Fruit fly (Drosophila melanogaster) whole organism, embryonic: Measurements from ENCODE around the gene mib2.

Experiments used
- Abd-B ChIP-seq: fragments of 200-800 bp; sonication (Bioruptor generic); optimal IDR thresholded peaks from 2 replicates; lab custom pipeline; 2018; ENCODE audit warnings: missing biosample characterization, mild to moderate bottlenecking, missing genetic modification characterization, moderate library complexity
- Antp ChIP-seq: fragments of 200-800 bp; sonication (Bioruptor generic); optimal IDR thresholded peaks from 3 replicates; lab custom pipeline; 2016; ENCODE audit warnings: missing biosample characterization, missing genetic modification characterization
- Atf-2 ChIP-seq: fragments of 200-800 bp; sonication (Bioruptor generic); optimal IDR thresholded peaks from 2 replicates; lab custom pipeline; 2016; ENCODE audit warnings: missing biosample characterization, missing genetic modification characterization
- Bteb2 ChIP-seq: fragments of 200-800 bp; sonication (Bioruptor generic); optimal IDR thresholded peaks from 2 replicates; lab custom pipeline; 2016; ENCODE audit warnings: missing biosample characterization, missing genetic modification characterization
- CG10209 ChIP-seq: fragments of 200-800 bp; sonication (Bioruptor generic); optimal IDR thresholded peaks from 3 replicates; lab custom pipeline; 2017; ENCODE audit warnings: missing biosample characterization, mild to moderate bottlenecking, missing genetic modification characterization, missing genetic modification reagents
- CG10267 ChIP-seq: fragments of 200-800 bp; sonication (Bioruptor generic); optimal IDR thresholded peaks from 2 replicates; lab custom pipeline; 2018; ENCODE audit warnings: missing biosample characterization, mild to moderate bottlenecking, missing genetic modification characterization, moderate library complexity
- CG14965 ChIP-seq: fragments of 200-800 bp; sonication (Bioruptor generic); optimal IDR thresholded peaks from 2 replicates; lab custom pipeline; 2016; ENCODE audit warnings: missing biosample characterization, missing genetic modification characterization, borderline replicate concordance
- CG15073 ChIP-seq: fragments of 200-800 bp; sonication (Bioruptor generic); optimal IDR thresholded peaks from 2 replicates; lab custom pipeline; 2016; ENCODE audit warnings: missing biosample characterization, missing genetic modification characterization
- CG17186 ChIP-seq: fragments of 200-800 bp; sonication (Bioruptor generic); optimal IDR thresholded peaks from 3 replicates; lab custom pipeline; 2017; ENCODE audit warnings: missing biosample characterization, missing genetic modification reagents, missing genetic modification characterization
- CG17328 ChIP-seq: fragments of 200-800 bp; sonication (Bioruptor generic); IDR thresholded peaks from 2 replicates; pipeline ENCODE4 v1.3.6; 2022; ENCODE audit warnings: missing biosample characterization, missing genetic modification characterization
- CG18011 ChIP-seq: fragments of 200-800 bp; sonication (Bioruptor generic); optimal IDR thresholded peaks from 2 replicates; lab custom pipeline; 2017; ENCODE audit warnings: missing biosample characterization, missing genetic modification characterization, mild to moderate bottlenecking, moderate library complexity, missing genotype
- CG30020 ChIP-seq: fragments of 200-800 bp; optimal IDR thresholded peaks from 2 replicates; lab custom pipeline; 2019; ENCODE audit warnings: missing biosample characterization, mild to moderate bottlenecking, missing genetic modification characterization, moderate library complexity
- CG31388 ChIP-seq: fragments of 200-800 bp; sonication (Bioruptor generic); optimal IDR thresholded peaks from 2 replicates; lab custom pipeline; 2016; ENCODE audit warnings: missing biosample characterization, missing genetic modification characterization
- CG4360 ChIP-seq: fragments of 200-800 bp; sonication (Bioruptor generic); IDR thresholded peaks from 2 replicates; pipeline ENCODE4 v1.3.6; 2022; ENCODE audit warnings: missing biosample characterization, missing genetic modification characterization
- CG7556 ChIP-seq: fragments of 200-800 bp; sonication (Bioruptor generic); optimal IDR thresholded peaks from 2 replicates; lab custom pipeline; 2017; ENCODE audit warnings: missing biosample characterization, mild to moderate bottlenecking, missing genetic modification characterization
- CTCF ChIP-seq: fragments of 200-800 bp; sonication (Bioruptor generic); optimal IDR thresholded peaks from 2 replicates; lab custom pipeline; 2017; ENCODE audit warnings: missing biosample characterization, mild to moderate bottlenecking, missing genetic modification characterization, moderate library complexity
- Chrac-16 ChIP-seq: fragments of 200-800 bp; sonication (Bioruptor generic); optimal IDR thresholded peaks from 3 replicates; lab custom pipeline; 2016; ENCODE audit warnings: missing biosample characterization, missing genetic modification characterization
- Dfd ChIP-seq, 2 experiments: fragments of >200 bp; optimal IDR thresholded peaks; 2 replicates each; lab custom pipeline; 2017; ENCODE audit warnings: missing biosample characterization in 2 of 2, missing genetic modification characterization in 2 of 2
- Doc2 ChIP-seq: fragments of 200-800 bp; sonication (Bioruptor generic); IDR thresholded peaks from 2 replicates; pipeline ENCODE4 v1.3.6; 2022; ENCODE audit warnings: missing biosample characterization, missing genetic modification characterization
- Meics ChIP-seq: fragments of 200-800 bp; sonication (Bioruptor generic); optimal IDR thresholded peaks from 2 replicates; lab custom pipeline; 2017; ENCODE audit warnings: missing biosample characterization, mild to moderate bottlenecking, missing genetic modification characterization
- NC2β ChIP-seq: fragments of 200-800 bp; sonication (Bioruptor generic); optimal IDR thresholded peaks from 2 replicates; lab custom pipeline; 2016; ENCODE audit warnings: missing biosample characterization, missing genetic modification characterization
- Nf-YA ChIP-seq: fragments of 200-800 bp; sonication (Bioruptor generic); IDR thresholded peaks from 2 replicates; pipeline ENCODE4 v1.3.6; 2022; ENCODE audit warnings: missing biosample characterization, missing genetic modification characterization
- Rx ChIP-seq: fragments of 200-800 bp; sonication (Bioruptor generic); IDR thresholded peaks from 2 replicates; pipeline ENCODE4 v1.3.6; 2022; ENCODE audit warnings: missing biosample characterization, missing genetic modification characterization
- Xbp1 ChIP-seq: fragments of 200-800 bp; sonication (Bioruptor generic); optimal IDR thresholded peaks from 3 replicates; lab custom pipeline; 2016; ENCODE audit warnings: missing biosample characterization, mild to moderate bottlenecking, missing genetic modification characterization
- ab ChIP-seq: fragments of 200-800 bp; sonication (Bioruptor generic); optimal IDR thresholded peaks from 2 replicates; lab custom pipeline; 2016; ENCODE audit warnings: missing biosample characterization, missing genetic modification characterization
- abd-A ChIP-seq: fragments of 200-800 bp; sonication (Bioruptor generic); optimal IDR thresholded peaks from 3 replicates; lab custom pipeline; 2019; ENCODE audit warnings: missing biosample characterization, mild to moderate bottlenecking, missing genetic modification characterization, moderate library complexity
- az2 ChIP-seq: fragments of 200-800 bp; sonication (Bioruptor generic); optimal IDR thresholded peaks from 3 replicates; lab custom pipeline; 2016; ENCODE audit warnings: missing biosample characterization, missing genetic modification characterization
- bab2 ChIP-seq: fragments of 200-800 bp; sonication (Bioruptor generic); optimal IDR thresholded peaks from 2 replicates; lab custom pipeline; 2016; ENCODE audit warnings: missing biosample characterization, missing genetic modification characterization
- bsh ChIP-seq, 2 experiments: fragments of 200-800 bp; sonication (Bioruptor generic); optimal IDR thresholded peaks; 2 replicates each; lab custom pipeline; 2017 to 2018; ENCODE audit warnings: mild to moderate bottlenecking in 2 of 2, missing biosample characterization in 2 of 2, missing genetic modification characterization in 2 of 2, moderate library complexity in 1 of 2
- chinmo ChIP-seq: fragments of 200-800 bp; sonication (Bioruptor generic); IDR thresholded peaks from 4 replicates; pipeline ENCODE4 v1.3.6; 2022; ENCODE audit warnings: missing biosample characterization, missing genetic modification characterization; ENCODE audit not compliant: partially characterized antibody
- emc ChIP-seq: fragments of 200-800 bp; sonication (Bioruptor generic); optimal IDR thresholded peaks from 2 replicates; lab custom pipeline; 2016; ENCODE audit warnings: missing biosample characterization, missing genetic modification characterization
- ems ChIP-seq: fragments of 200-800 bp; sonication (Bioruptor generic); optimal IDR thresholded peaks from 3 replicates; lab custom pipeline; 2016; ENCODE audit warnings: missing biosample characterization, missing genetic modification characterization
- fd96Cb ChIP-seq: fragments of 200-800 bp; sonication (Bioruptor generic); optimal IDR thresholded peaks from 2 replicates; lab custom pipeline; 2018; ENCODE audit warnings: missing biosample characterization, mild to moderate bottlenecking, missing genetic modification characterization, moderate library complexity
- insv ChIP-seq, 2 experiments: fragments of 200-800 bp; sonication (Bioruptor generic); optimal IDR thresholded peaks; 3 replicates each; lab custom pipeline; 2016 to 2018; ENCODE audit warnings: missing biosample characterization in 2 of 2, missing genetic modification characterization in 2 of 2
- inv ChIP-seq: fragments of 200-800 bp; sonication (Bioruptor generic); IDR thresholded peaks from 2 replicates; pipeline ENCODE4 v1.3.6; 2022; ENCODE audit warnings: missing biosample characterization, missing genetic modification characterization; ENCODE audit not compliant: partially characterized antibody
- jumu ChIP-seq: fragments of 200-800 bp; sonication (Bioruptor generic); optimal IDR thresholded peaks from 3 replicates; lab custom pipeline; 2016; ENCODE audit warnings: missing biosample characterization, missing genetic modification characterization
- klu ChIP-seq: fragments of 200-800 bp; sonication (Bioruptor generic); IDR thresholded peaks from 2 replicates; pipeline ENCODE4 v1.3.6; 2022; ENCODE audit warnings: missing biosample characterization, missing genetic modification characterization
- lab ChIP-seq: fragments of 200-800 bp; sonication (Bioruptor generic); optimal IDR thresholded peaks from 3 replicates; lab custom pipeline; 2017; ENCODE audit warnings: missing biosample characterization, missing genetic modification characterization, mild to moderate bottlenecking, moderate library complexity, missing genetic modification reagents
- nau ChIP-seq: fragments of 200-800 bp; sonication (Bioruptor generic); optimal IDR thresholded peaks from 3 replicates; lab custom pipeline; 2017; ENCODE audit warnings: missing biosample characterization, mild to moderate bottlenecking, missing genetic modification characterization, missing genetic modification reagents
- sc ChIP-seq, 3 experiments: fragments of >200 bp in 2 of 3; fragments of 200-800 bp in 1 of 3; sonication (Bioruptor generic) in 1 of 3; optimal IDR thresholded peaks; 2 replicates in 2 of 3; 3 replicates in 1 of 3; lab custom pipeline; 2017; ENCODE audit warnings: mild to moderate bottlenecking in 1 of 3, missing biosample characterization in 1 of 3, missing genetic modification characterization in 1 of 3, missing genetic modification reagents in 1 of 3
- schlank ChIP-seq: fragments of 200-800 bp; sonication (Bioruptor generic); optimal IDR thresholded peaks from 2 replicates; lab custom pipeline; 2018; ENCODE audit warnings: missing biosample characterization, mild to moderate bottlenecking, missing genetic modification characterization
- sd ChIP-seq: fragments of 200-800 bp; sonication (Bioruptor generic); optimal IDR thresholded peaks from 3 replicates; lab custom pipeline; 2018; ENCODE audit warnings: missing biosample characterization, mild to moderate bottlenecking, missing genetic modification characterization, moderate library complexity
- slbo ChIP-seq: fragments of 200-800 bp; sonication (Bioruptor generic); IDR thresholded peaks from 2 replicates; pipeline ENCODE4 v1.3.6; 2022; ENCODE audit warnings: missing biosample characterization, missing genetic modification characterization
- sna ChIP-seq: fragments of 200-800 bp; sonication (Bioruptor generic); IDR thresholded peaks from 2 replicates; pipeline ENCODE4 v1.3.6; 2022; ENCODE audit warnings: missing biosample characterization, missing genetic modification characterization; ENCODE audit not compliant: partially characterized antibody
- sr ChIP-seq: fragments of 200-800 bp; sonication (Bioruptor generic); IDR thresholded peaks from 3 replicates; pipeline ENCODE4 v1.3.6; 2022; ENCODE audit warnings: missing biosample characterization, missing genetic modification characterization
- tgo ChIP-seq: fragments of 200-800 bp; sonication (Bioruptor generic); IDR thresholded peaks from 3 replicates; pipeline ENCODE4 v1.3.6; 2022; ENCODE audit warnings: missing biosample characterization, missing genetic modification characterization
- trem ChIP-seq: fragments of 200-800 bp; optimal IDR thresholded peaks from 3 replicates; lab custom pipeline; 2019; ENCODE audit warnings: missing biosample characterization, mild to moderate bottlenecking, missing genetic modification characterization, moderate library complexity
- trh ChIP-seq: fragments of 200-800 bp; sonication (Bioruptor generic); optimal IDR thresholded peaks from 2 replicates; lab custom pipeline; 2016; ENCODE audit warnings: missing biosample characterization, missing genetic modification characterization
- twi ChIP-seq: fragments of 200-800 bp; optimal IDR thresholded peaks from 2 replicates; lab custom pipeline; 2019; ENCODE audit warnings: missing biosample characterization, mild to moderate bottlenecking, missing genetic modification characterization, moderate library complexity
- yki ChIP-seq: fragments of >200 bp; optimal IDR thresholded peaks from 3 replicates; lab custom pipeline; 2018
- zfh1 ChIP-seq: fragments of 200-800 bp; sonication (Bioruptor generic); IDR thresholded peaks from 3 replicates; pipeline ENCODE4 v1.3.6; 2022; ENCODE audit warnings: missing biosample characterization, missing genetic modification characterization

mib2 gene

dm6 chr2L:19069548-19070145, 35.4 kb downstream of the mib2 start, which contains the start of gene CG10702 (continued):
- TF ChIP-seq CG30020 (tag; lab: Kevin White, UChicago): no peak
- no peak for TF ChIP-seq yki (lab: Kevin White, UChicago)
- no peak for TF ChIP-seq NC2β (GFP tag; lab: Kevin White, UChicago)
- TF ChIP-seq ab (GFP tag; lab: Kevin White, UChicago): no peak
- TF ChIP-seq jumu (GFP tag; lab: Kevin White, UChicago): no peak
- TF ChIP-seq CG10209 (GFP tag; lab: Kevin White, UChicago): no peak
- TF ChIP-seq CG4360 (GFP tag; lab: Robert Waterston, UW): no peak
- TF ChIP-seq inv: no peak
- TF ChIP-seq slbo (GFP tag; lab: Robert Waterston, UW): no peak
- TF ChIP-seq trem: no peak
- no peak for TF ChIP-seq zfh1
- no peak for TF ChIP-seq fd96Cb (tag; lab: Kevin White, UChicago)
- TF ChIP-seq az2 (GFP tag; lab: Kevin White, UChicago): no peak
- TF ChIP-seq emc (GFP tag; lab: Kevin White, UChicago): no peak
- no peak for TF ChIP-seq abd-A (tag; lab: Kevin White, UChicago)
- no peak for TF ChIP-seq Doc2 (GFP tag; lab: Robert Waterston, UW)
- no peak for TF ChIP-seq CG31388 (GFP tag; lab: Kevin White, UChicago)
- TF ChIP-seq twi (tag; lab: Kevin White, UChicago): no peak
- no peak for TF ChIP-seq bab2 (GFP tag; lab: Kevin White, UChicago)
- TF ChIP-seq insv (GFP tag; optimal IDR thresholded peaks at IDR 0.05; lab: Kevin White, UChicago): no peak
- TF ChIP-seq ems (GFP tag; lab: Kevin White, UChicago): peak; percentile 15
- TF ChIP-seq CTCF: no peak
- TF ChIP-seq sna (GFP tag; lab: Robert Waterston, UW): no peak
- TF ChIP-seq trh (GFP tag; lab: Kevin White, UChicago): no peak
- TF ChIP-seq CG14965 (GFP tag; lab: Kevin White, UChicago): no peak
- TF ChIP-seq CG10267 (tag; lab: Kevin White, UChicago): no peak
- TF ChIP-seq CG7556 (GFP tag; lab: Kevin White, UChicago): no peak
- 0 out of 2 replicates have a peak, but pooled peaks have one; percentile 20 for TF ChIP-seq CG17328 (GFP tag; lab: Robert Waterston, UW)
- no peak for TF ChIP-seq Antp (GFP tag; lab: Kevin White, UChicago)
- no peak for TF ChIP-seq Bteb2 (GFP tag; lab: Kevin White, UChicago)
- TF ChIP-seq chinmo: no peak
- no peak for TF ChIP-seq Atf-2 (GFP tag; lab: Kevin White, UChicago)
- TF ChIP-seq lab (GFP tag; lab: Kevin White, UChicago): no peak
- TF ChIP-seq sc (optimal IDR thresholded peaks at IDR 0.05; lab: Kevin White, UChicago): no peak
- no peak for TF ChIP-seq sc (GFP tag; optimal IDR thresholded peaks at IDR 0.05; lab: Kevin White, UChicago)
- TF ChIP-seq sd (tag; lab: Kevin White, UChicago): no peak
- TF ChIP-seq Rx (GFP tag; lab: Robert Waterston, UW): 0 out of 2 replicates have a peak, but pooled peaks have one; percentile 6
- TF ChIP-seq klu (GFP tag; lab: Robert Waterston, UW): no peak
- TF ChIP-seq Xbp1 (GFP tag; lab: Kevin White, UChicago): no peak
- TF ChIP-seq bsh (GFP tag; optimal IDR thresholded peaks at IDR 0.05; lab: Kevin White, UChicago): no peak
- TF ChIP-seq schlank (tag; lab: Kevin White, UChicago): no peak
- TF ChIP-seq Nf-YA: no peak
- TF ChIP-seq CG17186 (GFP tag; lab: Kevin White, UChicago): no peak
- no peak for TF ChIP-seq Chrac-16 (GFP tag; lab: Kevin White, UChicago)
- no peak for TF ChIP-seq Meics (GFP tag; lab: Kevin White, UChicago)
- no peak for TF ChIP-seq sr (GFP tag; lab: Robert Waterston, UW)
- peak; percentile 18; the same call in 1 of the 3 replicates for TF ChIP-seq tgo (GFP tag; lab: Robert Waterston, UW)
- peak; percentile 5 for TF ChIP-seq Abd-B
- no peak for TF ChIP-seq nau (GFP tag; lab: Kevin White, UChicago)
- no peak for TF ChIP-seq Dfd (GFP tag; optimal IDR thresholded peaks at IDR 0.05; lab: Kevin White, UChicago)
- no peak for TF ChIP-seq CG15073
- no peak for TF ChIP-seq CG18011 (GFP tag; lab: Kevin White, UChicago)
